Fruit fly (Drosophila melanogaster) whole organism, embryonic: ENCODE data around the gene CG31347.

Experiments used
- BtbVII ChIP-seq: fragments of 200-800 bp; sonication (Bioruptor generic); optimal IDR thresholded peaks from 3 replicates; lab custom pipeline; 2017; ENCODE audit warnings: missing biosample characterization, mild to moderate bottlenecking, missing genetic modification characterization
- CG10543 ChIP-seq: fragments of 200-800 bp; sonication (Bioruptor generic); optimal IDR thresholded peaks from 3 replicates; lab custom pipeline; 2017; ENCODE audit warnings: missing biosample characterization, mild to moderate bottlenecking, missing genetic modification characterization, moderate library complexity
- CG10565 ChIP-seq: fragments of 200-800 bp; sonication (Bioruptor generic); optimal IDR thresholded peaks from 3 replicates; lab custom pipeline; 2016; ENCODE audit warnings: missing biosample characterization, mild to moderate bottlenecking, missing genetic modification characterization
- CG10959 ChIP-seq: fragments of 200-800 bp; sonication (Bioruptor generic); IDR thresholded peaks from 2 replicates; pipeline ENCODE4 v1.3.6; 2022; ENCODE audit warnings: missing biosample characterization, missing genetic modification characterization
- CG11247 ChIP-seq: fragments of 200-800 bp; sonication (Bioruptor generic); IDR thresholded peaks from 2 replicates; pipeline ENCODE4 v1.3.6; 2022; ENCODE audit warnings: missing biosample characterization, missing genetic modification characterization
- CG13287 ChIP-seq: fragments of 200-800 bp; sonication (Bioruptor generic); IDR thresholded peaks from 2 replicates; pipeline ENCODE4 v1.3.6; 2022; ENCODE audit warnings: missing biosample characterization, missing genetic modification characterization; ENCODE audit not compliant: partially characterized antibody
- CG13624 ChIP-seq: fragments of 200-800 bp; sonication (Bioruptor generic); optimal IDR thresholded peaks from 2 replicates; lab custom pipeline; 2016; ENCODE audit warnings: missing biosample characterization, missing genetic modification characterization
- CG13894 ChIP-seq: fragments of 200-800 bp; sonication (Bioruptor generic); optimal IDR thresholded peaks from 3 replicates; lab custom pipeline; 2018; ENCODE audit warnings: missing biosample characterization, mild to moderate bottlenecking, missing genetic modification characterization, moderate library complexity
- CG14710 ChIP-seq: fragments of 200-800 bp; sonication (Bioruptor generic); optimal IDR thresholded peaks from 3 replicates; lab custom pipeline; 2019; ENCODE audit warnings: missing biosample characterization, mild to moderate bottlenecking, missing genetic modification characterization, moderate library complexity
- CG16863 ChIP-seq: fragments of 200-800 bp; sonication (Bioruptor generic); optimal IDR thresholded peaks from 3 replicates; lab custom pipeline; 2016; ENCODE audit warnings: missing biosample characterization, missing genetic modification characterization
- CG17829 ChIP-seq: fragments of 200-800 bp; optimal IDR thresholded peaks from 2 replicates; lab custom pipeline; 2019; ENCODE audit warnings: missing biosample characterization, mild to moderate bottlenecking, missing genetic modification characterization, moderate library complexity
- CG3065 ChIP-seq: fragments of 200-800 bp; sonication (Bioruptor generic); optimal IDR thresholded peaks from 2 replicates; lab custom pipeline; 2016; ENCODE audit warnings: missing biosample characterization, missing genetic modification characterization
- CG31365 ChIP-seq: fragments of 200-800 bp; sonication (Bioruptor generic); optimal IDR thresholded peaks from 2 replicates; lab custom pipeline; 2018; ENCODE audit warnings: missing biosample characterization, mild to moderate bottlenecking, missing genetic modification characterization
- CG34376 ChIP-seq: fragments of 200-800 bp; sonication (Bioruptor generic); optimal IDR thresholded peaks from 2 replicates; lab custom pipeline; 2018; ENCODE audit warnings: missing biosample characterization, mild to moderate bottlenecking, missing genetic modification characterization
- CG3838 ChIP-seq: fragments of 200-800 bp; sonication (Bioruptor generic); optimal IDR thresholded peaks from 3 replicates; lab custom pipeline; 2016; ENCODE audit warnings: missing biosample characterization, missing genetic modification characterization
- CG7271 ChIP-seq: fragments of 200-800 bp; sonication (Bioruptor generic); optimal IDR thresholded peaks from 2 replicates; lab custom pipeline; 2018; ENCODE audit warnings: missing biosample characterization, mild to moderate bottlenecking, missing genetic modification characterization, moderate library complexity
- CG7786 ChIP-seq: fragments of 200-800 bp; sonication (Bioruptor generic); optimal IDR thresholded peaks from 2 replicates; lab custom pipeline; 2016; ENCODE audit warnings: missing biosample characterization, missing genetic modification characterization
- CG7928 ChIP-seq: fragments of 200-800 bp; sonication (Bioruptor generic); optimal IDR thresholded peaks from 2 replicates; lab custom pipeline; 2017; ENCODE audit warnings: missing biosample characterization, mild to moderate bottlenecking, missing genetic modification characterization
- CG9817 ChIP-seq: fragments of 200-800 bp; sonication (Bioruptor generic); optimal IDR thresholded peaks from 2 replicates; lab custom pipeline; 2018; ENCODE audit warnings: missing biosample characterization, mild to moderate bottlenecking, missing genetic modification characterization, moderate library complexity
- Dref ChIP-seq: fragments of 200-800 bp; sonication (Bioruptor generic); IDR thresholded peaks from 2 replicates; pipeline ENCODE4 v1.3.6; 2022; ENCODE audit warnings: missing biosample characterization, missing genetic modification characterization
- Ets97D ChIP-seq: fragments of 200-800 bp; sonication (Bioruptor generic); optimal IDR thresholded peaks from 3 replicates; lab custom pipeline; 2016; ENCODE audit warnings: missing biosample characterization, missing genetic modification characterization
- Fer2 ChIP-seq: fragments of 200-800 bp; sonication (Bioruptor generic); optimal IDR thresholded peaks from 2 replicates; lab custom pipeline; 2018; ENCODE audit warnings: missing biosample characterization, mild to moderate bottlenecking, missing genetic modification characterization, moderate library complexity
- GATAe ChIP-seq: fragments of 200-800 bp; sonication (Bioruptor generic); conservative IDR thresholded peaks from 2 replicates; pipeline ENCODE4 v1.3.6; 2022; ENCODE audit warnings: missing biosample characterization, missing genetic modification characterization
- HLH3B ChIP-seq: fragments of 200-800 bp; sonication (Bioruptor generic); IDR thresholded peaks from 2 replicates; pipeline ENCODE4 v1.3.6; 2022; ENCODE audit warnings: missing biosample characterization, missing genetic modification characterization
- HLH4C ChIP-seq: fragments of 200-800 bp; sonication (Bioruptor generic); IDR thresholded peaks from 3 replicates; pipeline ENCODE4 v1.3.6; 2022; ENCODE audit warnings: missing biosample characterization, missing genetic modification characterization; ENCODE audit not compliant: partially characterized antibody
- Hr39 ChIP-seq: fragments of >200 bp; optimal IDR thresholded peaks from 2 replicates; lab custom pipeline; 2017
- Meics ChIP-seq: fragments of 200-800 bp; sonication (Bioruptor generic); optimal IDR thresholded peaks from 2 replicates; lab custom pipeline; 2017; ENCODE audit warnings: missing biosample characterization, mild to moderate bottlenecking, missing genetic modification characterization
- Pdp1 ChIP-seq, 2 experiments: fragments of 200-800 bp; sonication (Bioruptor generic); optimal IDR thresholded peaks; 3 replicates each; lab custom pipeline; 2016; ENCODE audit warnings: missing biosample characterization in 2 of 2, missing genetic modification characterization in 2 of 2, mild to moderate bottlenecking in 1 of 2, moderate library complexity in 1 of 2
- YL-1 ChIP-seq: fragments of 200-800 bp; sonication (Bioruptor generic); optimal IDR thresholded peaks from 3 replicates; lab custom pipeline; 2017; ENCODE audit warnings: missing biosample characterization, mild to moderate bottlenecking, missing genetic modification characterization
- bigmax ChIP-seq: fragments of 200-800 bp; sonication (Bioruptor generic); optimal IDR thresholded peaks from 2 replicates; lab custom pipeline; 2018; ENCODE audit warnings: missing biosample characterization, mild to moderate bottlenecking, missing genetic modification characterization
- ci ChIP-seq: fragments of 200-800 bp; sonication (Bioruptor generic); IDR thresholded peaks from 3 replicates; pipeline ENCODE4 v1.3.6; 2022; ENCODE audit warnings: missing biosample characterization, missing genetic modification characterization
- crc ChIP-seq: fragments of 200-800 bp; sonication (Bioruptor generic); optimal IDR thresholded peaks from 2 replicates; lab custom pipeline; 2016; ENCODE audit warnings: missing biosample characterization, missing genetic modification characterization
- da ChIP-seq: fragments of 200-800 bp; sonication (Bioruptor generic); optimal IDR thresholded peaks from 2 replicates; lab custom pipeline; 2016; ENCODE audit warnings: missing biosample characterization, missing genetic modification characterization
- dimm ChIP-seq: fragments of 200-800 bp; sonication (Bioruptor generic); IDR thresholded peaks from 2 replicates; pipeline ENCODE4 v1.3.6; 2022; ENCODE audit warnings: missing biosample characterization, missing genetic modification characterization
- esg ChIP-seq: fragments of 200-800 bp; sonication (Bioruptor generic); conservative IDR thresholded peaks from 2 replicates; pipeline ENCODE4 v1.3.6; 2022; ENCODE audit warnings: missing biosample characterization, missing genetic modification characterization
- exex ChIP-seq: fragments of 200-800 bp; sonication (Bioruptor generic); optimal IDR thresholded peaks from 4 replicates; lab custom pipeline; 2018; ENCODE audit warnings: missing biosample characterization, mild to moderate bottlenecking, missing genetic modification characterization, moderate library complexity
- gce ChIP-seq: fragments of 200-800 bp; sonication (Bioruptor generic); IDR thresholded peaks from 3 replicates; pipeline ENCODE4 v1.3.6; 2022; ENCODE audit warnings: missing biosample characterization, missing genetic modification characterization
- grn ChIP-seq: fragments of 200-800 bp; sonication (Bioruptor generic); optimal IDR thresholded peaks from 3 replicates; lab custom pipeline; 2017; ENCODE audit warnings: missing biosample characterization, missing genetic modification characterization
- ind ChIP-seq: fragments of 200-800 bp; sonication (Bioruptor generic); optimal IDR thresholded peaks from 3 replicates; lab custom pipeline; 2016; ENCODE audit warnings: missing biosample characterization, missing genetic modification characterization
- kay ChIP-seq: fragments of 200-800 bp; sonication (Bioruptor generic); optimal IDR thresholded peaks from 2 replicates; lab custom pipeline; 2016; ENCODE audit warnings: missing biosample characterization, missing genetic modification characterization
- kni ChIP-seq: fragments of 200-800 bp; sonication (Bioruptor generic); optimal IDR thresholded peaks from 3 replicates; lab custom pipeline; 2017; ENCODE audit warnings: mild to moderate bottlenecking, missing biosample characterization, missing genetic modification reagents, missing genetic modification characterization
- lab ChIP-seq: fragments of 200-800 bp; sonication (Bioruptor generic); optimal IDR thresholded peaks from 3 replicates; lab custom pipeline; 2017; ENCODE audit warnings: missing biosample characterization, missing genetic modification characterization, mild to moderate bottlenecking, moderate library complexity, missing genetic modification reagents
- org-1 ChIP-seq: fragments of 200-800 bp; sonication (Bioruptor generic); optimal IDR thresholded peaks from 2 replicates; lab custom pipeline; 2017; ENCODE audit warnings: missing biosample characterization, missing genetic modification characterization
- pb ChIP-seq: fragments of 200-800 bp; sonication (Bioruptor generic); optimal IDR thresholded peaks from 3 replicates; lab custom pipeline; 2016; ENCODE audit warnings: missing biosample characterization, missing genetic modification characterization
- phol ChIP-seq: fragments of 200-800 bp; sonication (Bioruptor generic); optimal IDR thresholded peaks from 3 replicates; lab custom pipeline; 2018; ENCODE audit warnings: missing biosample characterization, mild to moderate bottlenecking, missing genetic modification characterization, moderate library complexity
- pnt ChIP-seq: fragments of 200-800 bp; sonication (Bioruptor generic); optimal IDR thresholded peaks from 3 replicates; lab custom pipeline; 2016; ENCODE audit warnings: missing biosample characterization, missing genetic modification characterization
- sug ChIP-seq: fragments of 200-800 bp; optimal IDR thresholded peaks from 2 replicates; lab custom pipeline; 2019; ENCODE audit warnings: missing biosample characterization, mild to moderate bottlenecking, missing genetic modification characterization, moderate library complexity
- tap ChIP-seq: fragments of 200-800 bp; optimal IDR thresholded peaks from 3 replicates; lab custom pipeline; 2019; ENCODE audit warnings: missing biosample characterization, mild to moderate bottlenecking, missing genetic modification characterization, moderate library complexity

The CG31347 gene

DNA sequence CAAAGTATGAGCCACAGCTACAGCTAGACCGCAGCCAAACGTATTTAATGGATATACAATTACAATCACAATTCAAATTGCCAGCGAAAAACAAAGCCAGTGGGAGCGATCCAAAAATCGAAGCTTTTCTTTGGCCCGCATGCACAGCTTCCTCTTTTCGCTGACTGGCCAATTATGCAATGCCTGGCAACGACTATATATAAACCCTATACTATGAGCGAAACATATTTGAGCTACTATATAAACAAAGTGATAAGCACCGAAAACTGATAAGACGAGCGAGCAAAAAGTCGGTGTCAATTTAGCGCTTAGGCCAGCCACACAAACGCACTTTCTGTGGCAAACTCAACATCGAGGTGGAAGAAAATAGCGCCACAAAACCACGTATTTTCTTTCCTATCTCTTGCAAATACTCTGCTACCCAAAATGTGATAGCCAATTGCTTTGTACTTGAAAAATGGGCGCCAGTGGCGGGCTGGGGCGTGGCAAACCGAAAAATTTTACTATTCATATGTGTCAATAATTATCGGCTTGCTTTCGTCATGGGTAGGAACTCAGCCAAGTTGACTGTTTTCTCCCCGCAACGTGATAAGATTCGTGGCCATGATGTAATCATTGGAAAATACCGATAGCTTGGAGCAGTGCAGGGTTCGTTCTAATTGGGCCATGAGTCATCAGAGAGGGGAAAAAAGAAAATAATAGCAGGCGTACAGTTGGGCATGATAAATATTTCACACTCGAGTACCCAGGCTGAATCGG lies 7.4 kb upstream of the CG31347 start (continued):
- no peak for TF ChIP-seq CG13894
- no peak for TF ChIP-seq CG7786 (GFP tag; lab: Kevin White, UChicago)
- TF ChIP-seq CG16863 (GFP tag; lab: Kevin White, UChicago) = no peak
- no peak for TF ChIP-seq CG17829
- TF ChIP-seq gce = no peak
- no peak for TF ChIP-seq CG31365 (tag; lab: Kevin White, UChicago)
- TF ChIP-seq exex (tag; lab: Kevin White, UChicago) = peak; percentile 66
- TF ChIP-seq Hr39 (lab: Kevin White, UChicago) = no peak
- TF ChIP-seq tap (tag; lab: Kevin White, UChicago) = no peak
- TF ChIP-seq CG3838 = no peak
- no peak for TF ChIP-seq Fer2 (tag; lab: Kevin White, UChicago)
- TF ChIP-seq CG7271 (tag; lab: Kevin White, UChicago) = no peak
- TF ChIP-seq lab (GFP tag; lab: Kevin White, UChicago) = no peak
- TF ChIP-seq esg (GFP tag; lab: Robert Waterston, UW) = no peak
- no peak for TF ChIP-seq phol (tag; lab: Kevin White, UChicago)
- TF ChIP-seq ind (GFP tag; lab: Kevin White, UChicago) = no peak
- no peak for TF ChIP-seq CG10565
- TF ChIP-seq bigmax (GFP tag; lab: Kevin White, UChicago) = no peak
- TF ChIP-seq GATAe (GFP tag; lab: Robert Waterston, UW) = no peak
- TF ChIP-seq grn (GFP tag; lab: Kevin White, UChicago) = peak; percentile 48
- no peak for TF ChIP-seq HLH4C (GFP tag; lab: Robert Waterston, UW)
- no peak for TF ChIP-seq CG3065
- TF ChIP-seq CG14710 = no peak
- no peak for TF ChIP-seq da (GFP tag; lab: Kevin White, UChicago)
- TF ChIP-seq HLH3B = no peak
- TF ChIP-seq CG11247 (GFP tag; lab: Robert Waterston, UW) = no peak
- TF ChIP-seq CG34376 (GFP tag; lab: Kevin White, UChicago) = peak; percentile 67
- no peak for TF ChIP-seq Dref (GFP tag; lab: Robert Waterston, UW)
- TF ChIP-seq kni (GFP tag; lab: Kevin White, UChicago) = no peak
- TF ChIP-seq pb (GFP tag; lab: Kevin White, UChicago) = no peak
- peak in 1 of 2 experiments; percentile 95 for TF ChIP-seq Pdp1 (GFP tag; optimal IDR thresholded peaks at IDR 0.05; lab: Kevin White, UChicago)
- peak; percentile 41 for TF ChIP-seq kay (GFP tag; lab: Kevin White, UChicago)
- TF ChIP-seq pnt (GFP tag; lab: Kevin White, UChicago) = no peak
- no peak for TF ChIP-seq ci (GFP tag; lab: Robert Waterston, UW)
- TF ChIP-seq CG9817 (tag; lab: Kevin White, UChicago) = no peak
- no peak for TF ChIP-seq crc (GFP tag; lab: Kevin White, UChicago)
- no peak for TF ChIP-seq Ets97D (GFP tag; lab: Kevin White, UChicago)
- peak; percentile 66 for TF ChIP-seq sug (tag; lab: Kevin White, UChicago)
- peak; percentile 26 for TF ChIP-seq BtbVII (GFP tag; lab: Kevin White, UChicago)
- peak; percentile 51 for TF ChIP-seq CG10543 (GFP tag; lab: Kevin White, UChicago)
- no peak for TF ChIP-seq org-1 (GFP tag; lab: Kevin White, UChicago)
- TF ChIP-seq dimm (GFP tag; lab: Robert Waterston, UW) = no peak
- TF ChIP-seq YL-1 (GFP tag; lab: Kevin White, UChicago) = no peak
- no peak for TF ChIP-seq Meics (GFP tag; lab: Kevin White, UChicago)
- TF ChIP-seq CG13287 (GFP tag; lab: Robert Waterston, UW) = no peak
- no peak for TF ChIP-seq CG13624 (GFP tag; lab: Kevin White, UChicago)
- TF ChIP-seq CG7928 (GFP tag; lab: Kevin White, UChicago) = no peak
- TF ChIP-seq CG10959 (GFP tag; lab: Robert Waterston, UW) = no peak
